Worm (Caenorhabditis elegans) whole organism, L3 larva: Measurements from ENCODE around the gene srr-1.

ENCODE experiments used
- elt-1 ChIP-seq: fragments of 150-350 bp; optimal IDR thresholded peaks from 2 replicates; lab custom pipeline; 2014; ENCODE audit warnings: missing biosample characterization, missing genetic modification characterization
- lin-15B ChIP-seq: fragments of 150-350 bp; optimal IDR thresholded peaks from 2 replicates; lab custom pipeline; 2014; ENCODE audit warnings: missing biosample characterization, missing genetic modification characterization
- mml-1 ChIP-seq: fragments of 150-350 bp; sonication (generic microtip); optimal IDR thresholded peaks from 3 replicates; lab custom pipeline; 2014; ENCODE audit warnings: missing biosample characterization, missing genetic modification characterization
- nhr-23 ChIP-seq: fragments of 150-350 bp; optimal IDR thresholded peaks from 2 replicates; lab custom pipeline; 2014; ENCODE audit warnings: missing biosample characterization, missing genetic modification reagents, missing genetic modification characterization
- nhr-237 ChIP-seq: fragments of 150-350 bp; optimal IDR thresholded peaks from 2 replicates; lab custom pipeline; 2014; ENCODE audit warnings: missing biosample characterization, missing genetic modification characterization
- nhr-25 ChIP-seq: sonication (generic microtip); optimal IDR thresholded peaks from 2 replicates; lab custom pipeline; 2017; ENCODE audit warnings: missing biosample characterization, missing genetic modification characterization
- nhr-28 ChIP-seq: fragments of 150-350 bp; optimal IDR thresholded peaks from 2 replicates; lab custom pipeline; 2014; ENCODE audit warnings: missing biosample characterization, missing genetic modification characterization
- nhr-67 ChIP-seq: fragments of 150-350 bp; optimal IDR thresholded peaks from 2 replicates; lab custom pipeline; 2014; ENCODE audit warnings: missing biosample characterization, missing genetic modification characterization
- nhr-76 ChIP-seq: fragments of 150-350 bp; sonication (generic microtip); optimal IDR thresholded peaks from 5 replicates; lab custom pipeline; 2014; ENCODE audit warnings: missing biosample characterization, missing genetic modification characterization
- snpc-4 ChIP-seq: fragments of 150-350 bp; optimal IDR thresholded peaks from 2 replicates; lab custom pipeline; 2014; ENCODE audit warnings: missing biosample characterization, missing genetic modification characterization
- unc-62 ChIP-seq: fragments of 150-350 bp; sonication (generic microtip); optimal IDR thresholded peaks from 4 replicates; lab custom pipeline; 2014; ENCODE audit warnings: missing biosample characterization, missing genetic modification reagents, missing genetic modification characterization

ce11 chrV:13082442-13083126 lies 29.0 kb upstream of the srr-1 start, which contains the start of gene C34B4.2:
- TF ChIP-seq elt-1 (tag; lab: Kevin White, UChicago) = peak; percentile 16
- no peak for TF ChIP-seq nhr-67 (tag; lab: Kevin White, UChicago)
- TF ChIP-seq nhr-28 (tag; lab: Kevin White, UChicago) = no peak
- TF ChIP-seq nhr-25 (tag; lab: Kevin White, UChicago) = no peak
- TF ChIP-seq unc-62 (GFP tag; lab: Kevin White, UChicago) = no peak
- no peak for TF ChIP-seq nhr-23 (tag; lab: Kevin White, UChicago)
- no peak for TF ChIP-seq nhr-76 (tag; lab: Kevin White, UChicago)
- TF ChIP-seq snpc-4 = no peak
- no peak for TF ChIP-seq lin-15B (tag; lab: Kevin White, UChicago)
- TF ChIP-seq nhr-237 (tag; lab: Kevin White, UChicago) = no peak
- no peak for TF ChIP-seq mml-1
